Worm (Caenorhabditis elegans) whole organism, early embryonic: Measurements from ENCODE around the gene rab-35.

Experiments
- aly-1 ChIP-seq: sonication (generic microtip); optimal IDR thresholded peaks from 2 replicates; lab custom pipeline; 2016; ENCODE audit warnings: missing genetic modification characterization, missing compliant biosample characterization
- ceh-36 ChIP-seq: sonication (generic microtip); optimal IDR thresholded peaks from 2 replicates; lab custom pipeline; 2016; ENCODE audit warnings: missing genetic modification characterization, inconsistent platforms, missing compliant biosample characterization
- flt-1 ChIP-seq: fragments of 200-800 bp; sonication (Bioruptor generic); IDR thresholded peaks from 2 replicates; pipeline ENCODE4 v1.3.6; 2022; ENCODE audit warnings: missing genetic modification characterization, missing compliant biosample characterization
- sea-1 ChIP-seq: fragments of 200-800 bp; sonication (Bioruptor generic); conservative IDR thresholded peaks from 2 replicates; pipeline ENCODE4 v1.3.6; 2022; ENCODE audit warnings: missing genetic modification characterization, missing compliant biosample characterization

ce11 chrIII:11337627-11338026, 26.3 kb upstream of the rab-35 start:
- no peak for TF ChIP-seq aly-1
- TF ChIP-seq ceh-36 (tag; lab: Kevin White, UChicago) = no peak
- no peak for TF ChIP-seq flt-1 (GFP tag; lab: Robert Waterston, UW)
- no peak for TF ChIP-seq sea-1 (GFP tag; lab: Robert Waterston, UW)
